Worm (Caenorhabditis elegans) whole organism, late embryonic: ENCODE results near the gene Y42A5A.5.

Source experiments
- ceh-14 ChIP-seq: sonication (generic microtip); optimal IDR thresholded peaks from 2 replicates; lab custom pipeline; 2016; ENCODE audit warnings: missing genotype, missing genetic modification characterization, missing compliant biosample characterization
- ceh-30 ChIP-seq: fragments of 150-350 bp; optimal IDR thresholded peaks from 2 replicates; lab custom pipeline; 2014; ENCODE audit warnings: missing biosample characterization, missing genetic modification characterization
- dmd-4 ChIP-seq: sonication (generic microtip); optimal IDR thresholded peaks from 2 replicates; lab custom pipeline; 2016; ENCODE audit warnings: borderline replicate concordance, missing genetic modification characterization, missing compliant biosample characterization
- fax-1 ChIP-seq: sonication (generic microtip); optimal IDR thresholded peaks from 2 replicates; lab custom pipeline; 2016; ENCODE audit warnings: missing genotype, missing genetic modification characterization, missing compliant biosample characterization
- hlh-13 ChIP-seq: fragments of 200-800 bp; sonication (Bioruptor generic); optimal IDR thresholded peaks from 2 replicates; lab custom pipeline; 2018; ENCODE audit warnings: mild to moderate bottlenecking, missing genetic modification characterization, missing compliant biosample characterization
- pha-4 ChIP-seq: fragments of 150-350 bp; optimal IDR thresholded peaks from 2 replicates; lab custom pipeline; 2018; ENCODE audit warnings: missing biosample characterization, missing genetic modification reagents, missing genetic modification characterization
- pros-1 ChIP-seq: fragments of 150-350 bp; optimal IDR thresholded peaks from 2 replicates; lab custom pipeline; 2014; ENCODE audit warnings: missing biosample characterization, missing genetic modification reagents, missing genetic modification characterization
- sox-4 ChIP-seq: sonication (generic microtip); optimal IDR thresholded peaks from 2 replicates; lab custom pipeline; 2017; ENCODE audit warnings: mild to moderate bottlenecking, missing genetic modification characterization, inconsistent platforms, missing compliant biosample characterization
- ttx-3 ChIP-seq: sonication (generic microtip); optimal IDR thresholded peaks from 2 replicates; lab custom pipeline; 2016; ENCODE audit warnings: missing genetic modification reagents, missing genetic modification characterization, missing compliant biosample characterization

ce11 chrV:11080345-11081102 is 29.0 kb downstream of the Y42A5A.5 start, which contains the start of gene act-1:
- TF ChIP-seq pha-4 (tag; lab: Kevin White, UChicago) (no peak), ceh-30 (tag; lab: Kevin White, UChicago) (no peak), hlh-13 (no peak), pros-1 (tag; lab: Kevin White, UChicago) (no peak), ceh-14 (tag; lab: Kevin White, UChicago) (no peak), sox-4 (no peak), ttx-3 (no peak), dmd-4 (tag; lab: Kevin White, UChicago) (no peak), fax-1 (tag; lab: Kevin White, UChicago) (no peak)
